Worm (Caenorhabditis elegans) whole organism, mixed stage, embryonic: ENCODE results near the gene cht-2.

ENCODE experiments used
- bed-3 ChIP-seq: fragments of 200-800 bp; sonication (Bioruptor generic); optimal IDR thresholded peaks from 3 replicates; lab custom pipeline; 2018; ENCODE audit warnings: mild to moderate bottlenecking, missing genetic modification characterization, moderate library complexity, missing compliant biosample characterization
- ceh-39 ChIP-seq: fragments of 150-350 bp; optimal IDR thresholded peaks from 2 replicates; lab custom pipeline; 2014; ENCODE audit warnings: missing biosample characterization, missing genetic modification characterization
- ceh-83 ChIP-seq: fragments of 200-800 bp; sonication (Bioruptor generic); optimal IDR thresholded peaks from 2 replicates; lab custom pipeline; 2018; ENCODE audit warnings: mild to moderate bottlenecking, missing genetic modification characterization, missing compliant biosample characterization
- ces-1 ChIP-seq: fragments of 150-350 bp; optimal IDR thresholded peaks from 2 replicates; lab custom pipeline; 2014; ENCODE audit warnings: missing biosample characterization, missing genetic modification reagents, missing genetic modification characterization
- cnd-1 ChIP-seq: fragments of 200-800 bp; sonication (Bioruptor generic); optimal IDR thresholded peaks from 2 replicates; lab custom pipeline; 2018; ENCODE audit warnings: mild to moderate bottlenecking, missing genetic modification characterization, missing compliant biosample characterization
- drap-1 ChIP-seq: fragments of 200-800 bp; sonication (Bioruptor generic); optimal IDR thresholded peaks from 3 replicates; lab custom pipeline; 2018; ENCODE audit warnings: mild to moderate bottlenecking, missing genetic modification characterization, missing compliant biosample characterization
- elt-1 ChIP-seq: sonication (generic microtip); optimal IDR thresholded peaks from 2 replicates; lab custom pipeline; 2017; ENCODE audit warnings: missing genetic modification characterization, mild to moderate bottlenecking, missing compliant biosample characterization, antibody characterized with exemption, moderate library complexity, borderline replicate concordance; ENCODE audit not compliant: insufficient read depth
- elt-3 ChIP-seq: fragments of 150-350 bp; optimal IDR thresholded peaks from 2 replicates; lab custom pipeline; 2014; ENCODE audit warnings: missing biosample characterization, missing genetic modification characterization
- flh-1 ChIP-seq: fragments of 200-800 bp; sonication (Bioruptor generic); optimal IDR thresholded peaks from 2 replicates; lab custom pipeline; 2018; ENCODE audit warnings: mild to moderate bottlenecking, missing genetic modification characterization, moderate library complexity, missing compliant biosample characterization
- ham-2 ChIP-seq: fragments of 200-800 bp; sonication (Bioruptor generic); optimal IDR thresholded peaks from 2 replicates; lab custom pipeline; 2018; ENCODE audit warnings: mild to moderate bottlenecking, missing genetic modification characterization, missing compliant biosample characterization
- hlh-1 ChIP-seq: fragments of 150-350 bp; optimal IDR thresholded peaks from 2 replicates; lab custom pipeline; 2014; ENCODE audit warnings: missing biosample characterization, missing genetic modification reagents, missing genetic modification characterization
- lin-13 ChIP-seq: fragments of 150-350 bp; optimal IDR thresholded peaks from 2 replicates; lab custom pipeline; 2014; ENCODE audit warnings: missing biosample characterization, missing genetic modification characterization
- lin-32 ChIP-seq: fragments of 200-800 bp; sonication (Bioruptor generic); optimal IDR thresholded peaks from 2 replicates; lab custom pipeline; 2018; ENCODE audit warnings: mild to moderate bottlenecking, missing genetic modification characterization, missing compliant biosample characterization
- lsy-2 ChIP-seq: fragments of 150-350 bp; optimal IDR thresholded peaks from 2 replicates; lab custom pipeline; 2014; ENCODE audit warnings: missing biosample characterization, missing genetic modification characterization
- mab-5 ChIP-seq: fragments of 150-350 bp; optimal IDR thresholded peaks from 2 replicates; lab custom pipeline; 2014; ENCODE audit warnings: missing biosample characterization, missing genetic modification characterization
- mep-1 ChIP-seq: fragments of 150-350 bp; optimal IDR thresholded peaks from 2 replicates; lab custom pipeline; 2017; ENCODE audit warnings: missing biosample characterization, missing genetic modification reagents, missing genetic modification characterization, inconsistent platforms
- mls-2 ChIP-seq: sonication (generic microtip); optimal IDR thresholded peaks from 2 replicates; lab custom pipeline; 2016; ENCODE audit warnings: mild to moderate bottlenecking, missing genetic modification characterization, moderate library complexity, missing compliant biosample characterization
- nhr-2 ChIP-seq: fragments of 150-350 bp; optimal IDR thresholded peaks from 2 replicates; lab custom pipeline; 2014; ENCODE audit warnings: missing biosample characterization, missing genetic modification characterization
- nhr-237 ChIP-seq: fragments of 150-350 bp; optimal IDR thresholded peaks from 2 replicates; lab custom pipeline; 2014; ENCODE audit warnings: missing biosample characterization, missing genetic modification characterization
- nhr-28 ChIP-seq: fragments of 150-350 bp; optimal IDR thresholded peaks from 2 replicates; lab custom pipeline; 2014; ENCODE audit warnings: missing biosample characterization, missing genetic modification characterization
- nhr-76 ChIP-seq: sonication (generic microtip); optimal IDR thresholded peaks from 2 replicates; lab custom pipeline; 2017; ENCODE audit warnings: missing biosample characterization, missing genetic modification characterization
- pha-4 ChIP-seq: fragments of 150-350 bp; optimal IDR thresholded peaks from 2 replicates; lab custom pipeline; 2018; ENCODE audit warnings: missing biosample characterization, missing genetic modification reagents, missing genetic modification characterization
- sem-2 ChIP-seq: fragments of 200-800 bp; sonication (Bioruptor generic); optimal IDR thresholded peaks from 2 replicates; lab custom pipeline; 2018; ENCODE audit warnings: mild to moderate bottlenecking, missing genetic modification characterization, missing compliant biosample characterization
- snpc-4 ChIP-seq: fragments of 150-350 bp; optimal IDR thresholded peaks from 2 replicates; lab custom pipeline; 2014; ENCODE audit warnings: missing biosample characterization, missing genetic modification characterization
- sptf-1 ChIP-seq: sonication (generic microtip); optimal IDR thresholded peaks from 2 replicates; lab custom pipeline; 2017; ENCODE audit warnings: mild to moderate bottlenecking, missing genetic modification characterization, moderate library complexity, missing compliant biosample characterization
- tbx-8 ChIP-seq: fragments of 200-800 bp; sonication (Bioruptor generic); optimal IDR thresholded peaks from 2 replicates; lab custom pipeline; 2018; ENCODE audit warnings: mild to moderate bottlenecking, missing genetic modification characterization, moderate library complexity, missing compliant biosample characterization
- unc-120 ChIP-seq: sonication (generic microtip); optimal IDR thresholded peaks from 2 replicates; lab custom pipeline; 2017; ENCODE audit warnings: missing genetic modification characterization, missing compliant biosample characterization; ENCODE audit not compliant: poor library complexity, severe bottlenecking
- unc-39 ChIP-seq: fragments of 150-350 bp; optimal IDR thresholded peaks from 2 replicates; lab custom pipeline; 2014; ENCODE audit warnings: missing biosample characterization, missing genetic modification characterization
- unc-62 ChIP-seq: fragments of 150-350 bp; optimal IDR thresholded peaks from 2 replicates; lab custom pipeline; 2014; ENCODE audit warnings: missing biosample characterization, missing genetic modification reagents, missing genetic modification characterization
- zip-8 ChIP-seq: fragments of 150-350 bp; optimal IDR thresholded peaks from 2 replicates; lab custom pipeline; 2014; ENCODE audit warnings: missing biosample characterization, missing genetic modification characterization
- ztf-11 ChIP-seq: fragments of 150-350 bp; optimal IDR thresholded peaks from 2 replicates; lab custom pipeline; 2014; ENCODE audit warnings: missing biosample characterization, missing genetic modification characterization

cht-2 gene

DNA sequence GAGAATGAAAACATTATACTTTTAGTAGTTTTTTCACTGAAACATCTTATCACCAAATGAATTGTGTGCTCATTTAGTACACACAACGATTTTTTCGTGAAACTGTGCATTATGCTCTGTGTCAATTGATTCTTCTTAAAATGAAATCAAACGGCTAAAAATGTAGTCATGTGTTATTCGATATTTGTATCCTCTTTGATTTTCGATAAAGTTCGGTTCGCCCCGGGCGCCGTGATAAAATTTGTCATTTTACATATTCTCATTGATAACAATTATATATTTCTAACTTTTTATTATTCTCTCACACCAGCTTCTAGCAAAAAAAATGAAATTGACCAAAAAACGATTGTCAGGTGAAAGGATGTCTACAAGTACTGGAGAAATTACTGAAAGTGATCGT is 6.0 kb upstream of the cht-2 start, which contains the start of gene ctg-2:
Gene ctg-2, plus strand, starts transcription at position 326 of the 400 bp plus-strand sequence.
- no peak for TF ChIP-seq mls-2
- no peak for TF ChIP-seq unc-62 (GFP tag; lab: Kevin White, UChicago)
- no peak for TF ChIP-seq drap-1 (GFP tag; lab: Kevin White, UChicago)
- TF ChIP-seq lin-13 = no peak
- no peak for TF ChIP-seq hlh-1 (tag; lab: Kevin White, UChicago)
- no peak for TF ChIP-seq lin-32 (GFP tag; lab: Kevin White, UChicago)
- TF ChIP-seq nhr-76 = no peak
- TF ChIP-seq sem-2 = no peak
- TF ChIP-seq cnd-1 (tag; lab: Kevin White, UChicago) = no peak
- no peak for TF ChIP-seq snpc-4 (tag; lab: Kevin White, UChicago)
- no peak for TF ChIP-seq elt-1 (tag; lab: Kevin White, UChicago)
- no peak for TF ChIP-seq nhr-2
- TF ChIP-seq ces-1 (GFP tag; lab: Kevin White, UChicago) = no peak
- TF ChIP-seq ham-2 (GFP tag; lab: Kevin White, UChicago) = no peak
- no peak for TF ChIP-seq nhr-28 (tag; lab: Kevin White, UChicago)
- TF ChIP-seq flh-1 (GFP tag; lab: Kevin White, UChicago) = no peak
- no peak for TF ChIP-seq mab-5
- TF ChIP-seq ceh-83 (GFP tag; lab: Kevin White, UChicago) = no peak
- no peak for TF ChIP-seq ztf-11 (tag; lab: Kevin White, UChicago)
- TF ChIP-seq nhr-237 (tag; lab: Kevin White, UChicago) = no peak

DNA sequence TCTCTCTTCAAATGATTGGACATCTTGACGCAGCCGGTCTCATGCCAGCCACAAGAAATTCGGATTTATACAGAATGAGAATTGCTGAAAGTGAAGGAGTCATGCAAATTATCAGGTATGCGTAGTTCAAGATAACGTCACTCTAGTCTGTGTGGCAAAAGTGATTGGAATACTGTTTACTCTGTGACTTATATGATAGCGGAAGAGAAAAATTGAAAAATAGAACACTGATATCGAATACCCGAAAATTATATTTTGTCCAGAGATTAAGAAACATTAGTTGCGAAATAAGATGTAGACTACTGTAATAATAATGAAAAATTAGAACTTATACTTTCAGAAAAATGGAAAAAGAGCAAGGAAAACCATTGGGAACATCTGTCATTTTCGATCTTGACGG is 5.2 kb upstream of the cht-2 start:
- no peak for TF ChIP-seq tbx-8 (GFP tag; lab: Kevin White, UChicago)
- no peak for TF ChIP-seq bed-3
- no peak for TF ChIP-seq sem-2
- TF ChIP-seq ceh-39 (tag; lab: Kevin White, UChicago) = no peak
- no peak for TF ChIP-seq ztf-11 (tag; lab: Kevin White, UChicago)
- TF ChIP-seq ceh-83 (GFP tag; lab: Kevin White, UChicago) = no peak

DNA sequence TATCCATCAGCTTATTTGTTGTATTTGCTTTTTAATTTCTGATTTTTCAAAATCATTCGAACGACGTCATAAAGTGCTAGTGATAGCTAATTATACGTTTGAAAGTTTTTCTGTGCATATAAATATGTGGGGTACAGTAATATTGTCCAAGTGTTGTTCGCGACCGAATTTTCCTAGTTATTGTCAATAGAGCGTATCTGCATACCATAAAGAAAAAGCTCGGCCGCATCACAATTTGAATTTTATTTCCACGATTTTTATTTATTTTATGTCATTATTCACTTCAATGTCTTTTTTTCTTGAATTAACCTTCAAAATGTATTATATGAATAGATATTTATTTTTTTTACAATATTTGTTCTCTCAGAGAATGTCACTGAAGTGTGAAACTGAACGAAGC is 3.9 kb upstream of the cht-2 start, which contains the start of gene rnh-2:
Gene rnh-2, plus strand, starts transcription at position 368 of the 400 bp plus-strand sequence.
- peak; percentile 91 for TF ChIP-seq lsy-2 (tag; lab: Kevin White, UChicago)
- peak; percentile 32 for TF ChIP-seq nhr-237 (tag; lab: Kevin White, UChicago)
- TF ChIP-seq ztf-11 (tag; lab: Kevin White, UChicago) = no peak
- peak; percentile 7 for TF ChIP-seq drap-1 (GFP tag; lab: Kevin White, UChicago)
- no peak for TF ChIP-seq nhr-2
- TF ChIP-seq unc-120 = no peak
- peak; percentile 47 for TF ChIP-seq mep-1 (tag; lab: Kevin White, UChicago)
- no peak for TF ChIP-seq unc-62 (GFP tag; lab: Kevin White, UChicago)
- TF ChIP-seq pha-4 (tag; lab: Kevin White, UChicago) = peak; percentile 78
- TF ChIP-seq ceh-39 (tag; lab: Kevin White, UChicago) = peak; percentile 48
- TF ChIP-seq tbx-8 (GFP tag; lab: Kevin White, UChicago) = no peak
- TF ChIP-seq mab-5 = no peak
- peak; percentile 71 for TF ChIP-seq sptf-1 (tag; lab: Kevin White, UChicago)
- no peak for TF ChIP-seq lin-13
- TF ChIP-seq zip-8 (tag; lab: Kevin White, UChicago) = no peak
- no peak for TF ChIP-seq nhr-28 (tag; lab: Kevin White, UChicago)
- TF ChIP-seq nhr-76 = no peak
- TF ChIP-seq flh-1 (GFP tag; lab: Kevin White, UChicago) = no peak
- TF ChIP-seq elt-3 (tag; lab: Kevin White, UChicago) = no peak

DNA sequence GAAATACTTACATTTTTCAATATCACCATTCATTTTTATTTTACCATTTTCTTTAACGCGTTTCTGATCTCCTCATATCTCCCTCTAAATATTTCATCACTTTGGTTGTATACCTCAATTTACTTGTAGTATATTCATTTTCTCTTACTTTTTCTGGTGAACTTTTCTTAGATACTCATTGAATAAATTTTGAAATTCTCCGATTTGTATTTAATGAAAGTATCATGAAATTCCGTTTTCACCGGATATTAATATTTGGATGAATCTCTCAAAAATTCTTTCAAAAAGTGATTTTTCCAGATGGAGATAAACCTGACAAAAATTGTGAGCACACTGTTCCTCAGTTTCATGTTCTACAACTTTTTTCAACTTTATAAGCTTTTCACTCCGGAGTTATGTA is 2.5 kb upstream of the cht-2 start, which contains the start of gene T13H5.8:
Gene T13H5.8, plus strand, starts transcription at position 301 of the 400 bp plus-strand sequence.
- TF ChIP-seq snpc-4 (tag; lab: Kevin White, UChicago) = no peak
- TF ChIP-seq mls-2 = no peak
- TF ChIP-seq mep-1 (tag; lab: Kevin White, UChicago) = no peak
- no peak for TF ChIP-seq bed-3
- TF ChIP-seq cnd-1 (tag; lab: Kevin White, UChicago) = no peak
- TF ChIP-seq unc-62 (GFP tag; lab: Kevin White, UChicago) = no peak
- no peak for TF ChIP-seq unc-39 (tag; lab: Kevin White, UChicago)
